Worm (Caenorhabditis elegans) whole organism, L1 larva: ENCODE measurements around the gene D1022.5.

Experiments
- C34B4.2 ChIP-seq: sonication (generic microtip); optimal IDR thresholded peaks from 2 replicates; lab custom pipeline; 2017; ENCODE audit warnings: mild to moderate bottlenecking, missing genetic modification characterization, missing compliant biosample characterization
- F16B12.6 ChIP-seq: fragments of 150-350 bp; optimal IDR thresholded peaks from 2 replicates; lab custom pipeline; 2014; ENCODE audit warnings: missing biosample characterization, missing genetic modification characterization
- Y116A8C.19 ChIP-seq: sonication (generic microtip); optimal IDR thresholded peaks from 2 replicates; lab custom pipeline; 2016; ENCODE audit warnings: missing compliant biosample characterization, missing genetic modification characterization, borderline replicate concordance
- aha-1 ChIP-seq: fragments of 150-350 bp; optimal IDR thresholded peaks from 2 replicates; lab custom pipeline; 2014; ENCODE audit warnings: missing biosample characterization, missing genetic modification characterization
- blmp-1 ChIP-seq: fragments of 150-350 bp; optimal IDR thresholded peaks from 2 replicates; lab custom pipeline; 2014; ENCODE audit warnings: missing biosample characterization, missing genetic modification characterization
- ceh-8 ChIP-seq: fragments of 200-800 bp; sonication (Bioruptor generic); optimal IDR thresholded peaks from 2 replicates; lab custom pipeline; 2018; ENCODE audit warnings: mild to moderate bottlenecking, missing genetic modification characterization, moderate library complexity, missing compliant biosample characterization
- ceh-82 ChIP-seq, 3 experiments: fragments of 150-350 bp in 1 of 3; sonication (generic microtip) in 2 of 3; optimal IDR thresholded peaks; 2 replicates each; lab custom pipeline; 2014 to 2017; ENCODE audit warnings: missing biosample characterization in 3 of 3, missing genetic modification characterization in 3 of 3
- ceh-88 ChIP-seq: fragments of 200-800 bp; sonication (Bioruptor generic); IDR thresholded peaks from 2 replicates; pipeline ENCODE4 v1.3.6; 2022; ENCODE audit warnings: missing genetic modification characterization, missing compliant biosample characterization
- dsc-1 ChIP-seq: sonication (generic microtip); optimal IDR thresholded peaks from 2 replicates; lab custom pipeline; 2016; ENCODE audit warnings: mild to moderate bottlenecking, missing genetic modification characterization, missing compliant biosample characterization
- efl-1 ChIP-seq, 4 experiments: fragments of 150-350 bp; optimal IDR thresholded peaks in 3 of 4; peaks in 1 of 4; 1 replicate in 1 of 4; 2 replicates in 3 of 4; lab custom pipeline; 2014; ENCODE audit warnings: missing biosample characterization in 2 of 4, missing genetic modification characterization in 2 of 4, missing genetic modification reagents in 2 of 4
- elt-2 ChIP-seq: sonication (generic microtip); optimal IDR thresholded peaks from 2 replicates; lab custom pipeline; 2016; ENCODE audit warnings: missing genetic modification characterization, mild to moderate bottlenecking, inconsistent platforms, missing compliant biosample characterization, missing genetic modification reagents
- elt-3 ChIP-seq, 6 experiments: fragments of 150-350 bp in 1 of 6; sonication (generic microtip); optimal IDR thresholded peaks; 2 replicates each; lab custom pipeline; 2017 to 2018; ENCODE audit warnings: missing biosample characterization in 6 of 6, missing genetic modification characterization in 6 of 6, inconsistent platforms in 1 of 6
- fkh-10 ChIP-seq: sonication (generic microtip); optimal IDR thresholded peaks from 2 replicates; lab custom pipeline; 2017; ENCODE audit warnings: missing biosample characterization, missing genetic modification reagents, missing genetic modification characterization
- grh-1 ChIP-seq: fragments of 200-800 bp; sonication (Bioruptor generic); IDR thresholded peaks from 2 replicates; pipeline ENCODE4 v1.3.6; 2022; ENCODE audit warnings: missing genetic modification reagents, missing genetic modification characterization, missing compliant biosample characterization
- irx-1 ChIP-seq: sonication (generic microtip); optimal IDR thresholded peaks from 2 replicates; lab custom pipeline; 2016; ENCODE audit warnings: missing genetic modification characterization, missing compliant biosample characterization
- isw-1 ChIP-seq: fragments of 200-800 bp; sonication (Bioruptor generic); IDR thresholded peaks from 2 replicates; pipeline ENCODE4 v1.3.6; 2022; ENCODE audit warnings: missing genetic modification characterization, missing compliant biosample characterization
- jun-1 ChIP-seq: fragments of 150-350 bp; optimal IDR thresholded peaks from 2 replicates; lab custom pipeline; 2014; ENCODE audit warnings: missing biosample characterization, missing genetic modification reagents, missing genetic modification characterization
- lin-14 ChIP-seq: fragments of 200-800 bp; sonication (Bioruptor generic); optimal IDR thresholded peaks from 2 replicates; lab custom pipeline; 2018; ENCODE audit warnings: mild to moderate bottlenecking, missing genetic modification characterization, moderate library complexity, missing compliant biosample characterization
- lin-15B ChIP-seq: fragments of 150-350 bp; sonication (generic microtip); optimal IDR thresholded peaks from 3 replicates; lab custom pipeline; 2014; ENCODE audit warnings: missing biosample characterization, missing genetic modification characterization
- lin-35 ChIP-seq, 2 experiments: fragments of 150-350 bp; optimal IDR thresholded peaks; 2 replicates each; lab custom pipeline; 2014; ENCODE audit warnings: missing biosample characterization in 2 of 2, missing genetic modification characterization in 2 of 2, missing genetic modification reagents in 2 of 2
- lir-3 ChIP-seq: sonication (generic microtip); optimal IDR thresholded peaks from 2 replicates; lab custom pipeline; 2016; ENCODE audit warnings: mild to moderate bottlenecking, missing genetic modification characterization, moderate library complexity, missing compliant biosample characterization; ENCODE audit not compliant: poor library complexity
- mef-2 ChIP-seq: fragments of 150-350 bp; optimal IDR thresholded peaks from 2 replicates; lab custom pipeline; 2014; ENCODE audit warnings: missing biosample characterization, missing genetic modification characterization
- nhr-12 ChIP-seq: sonication (generic microtip); optimal IDR thresholded peaks from 2 replicates; lab custom pipeline; 2017; ENCODE audit warnings: missing biosample characterization, missing genetic modification characterization
- nhr-19 ChIP-seq: fragments of 200-800 bp; sonication (Bioruptor generic); conservative IDR thresholded peaks from 2 replicates; pipeline ENCODE4 v1.3.6; 2022; ENCODE audit warnings: missing genetic modification characterization, missing compliant biosample characterization
- nhr-20 ChIP-seq: sonication (generic microtip); optimal IDR thresholded peaks from 2 replicates; lab custom pipeline; 2016; ENCODE audit warnings: mild to moderate bottlenecking, missing genetic modification characterization, missing compliant biosample characterization
- nhr-237 ChIP-seq: fragments of 150-350 bp; optimal IDR thresholded peaks from 2 replicates; lab custom pipeline; 2014; ENCODE audit warnings: missing biosample characterization, missing genetic modification characterization
- nhr-28 ChIP-seq: fragments of 150-350 bp; optimal IDR thresholded peaks from 2 replicates; lab custom pipeline; 2014; ENCODE audit warnings: missing biosample characterization, missing genetic modification characterization
- nhr-71 ChIP-seq: sonication (generic microtip); optimal IDR thresholded peaks from 2 replicates; lab custom pipeline; 2016; ENCODE audit warnings: mild to moderate bottlenecking, missing genetic modification characterization, moderate library complexity, missing compliant biosample characterization
- nhr-85 ChIP-seq: sonication (generic microtip); peaks from one replicate; lab custom pipeline; 2016; ENCODE audit warnings: missing genetic modification characterization, inconsistent platforms, missing compliant biosample characterization
- pqm-1 ChIP-seq: sonication (generic microtip); optimal IDR thresholded peaks from 3 replicates; lab custom pipeline; 2017; ENCODE audit warnings: missing biosample characterization, missing genetic modification characterization
- rnt-1 ChIP-seq: sonication (generic microtip); optimal IDR thresholded peaks from 2 replicates; lab custom pipeline; 2016; ENCODE audit warnings: mild to moderate bottlenecking, missing genetic modification characterization, moderate library complexity, missing compliant biosample characterization
- skn-1 ChIP-seq: fragments of 150-350 bp; optimal IDR thresholded peaks from 2 replicates; lab custom pipeline; 2014; ENCODE audit warnings: missing biosample characterization, missing genetic modification characterization
- snpc-4 ChIP-seq: fragments of 150-350 bp; optimal IDR thresholded peaks from 2 replicates; lab custom pipeline; 2014; ENCODE audit warnings: missing biosample characterization, missing genetic modification characterization
- snu-23 ChIP-seq: sonication (generic microtip); optimal IDR thresholded peaks from 2 replicates; lab custom pipeline; 2016; ENCODE audit warnings: missing genetic modification characterization, missing compliant biosample characterization
- tbx-2 ChIP-seq: sonication (generic microtip); optimal IDR thresholded peaks from 2 replicates; lab custom pipeline; 2016; ENCODE audit warnings: missing genetic modification characterization, missing compliant biosample characterization
- tlp-1 ChIP-seq: fragments of 150-350 bp; optimal IDR thresholded peaks from 2 replicates; lab custom pipeline; 2014; ENCODE audit warnings: missing biosample characterization, missing genetic modification characterization
- unc-86 ChIP-seq: sonication (generic microtip); optimal IDR thresholded peaks from 2 replicates; lab custom pipeline; 2016; ENCODE audit warnings: missing genetic modification characterization, missing compliant biosample characterization
- zip-4 ChIP-seq: fragments of 200-800 bp; sonication (Bioruptor generic); optimal IDR thresholded peaks from 2 replicates; lab custom pipeline; 2018; ENCODE audit warnings: mild to moderate bottlenecking, missing genetic modification characterization, moderate library complexity, missing compliant biosample characterization
- ztf-4 ChIP-seq: fragments of 150-350 bp; optimal IDR thresholded peaks from 2 replicates; lab custom pipeline; 2014; ENCODE audit warnings: missing biosample characterization, missing genetic modification characterization

Gene D1022.5

DNA sequence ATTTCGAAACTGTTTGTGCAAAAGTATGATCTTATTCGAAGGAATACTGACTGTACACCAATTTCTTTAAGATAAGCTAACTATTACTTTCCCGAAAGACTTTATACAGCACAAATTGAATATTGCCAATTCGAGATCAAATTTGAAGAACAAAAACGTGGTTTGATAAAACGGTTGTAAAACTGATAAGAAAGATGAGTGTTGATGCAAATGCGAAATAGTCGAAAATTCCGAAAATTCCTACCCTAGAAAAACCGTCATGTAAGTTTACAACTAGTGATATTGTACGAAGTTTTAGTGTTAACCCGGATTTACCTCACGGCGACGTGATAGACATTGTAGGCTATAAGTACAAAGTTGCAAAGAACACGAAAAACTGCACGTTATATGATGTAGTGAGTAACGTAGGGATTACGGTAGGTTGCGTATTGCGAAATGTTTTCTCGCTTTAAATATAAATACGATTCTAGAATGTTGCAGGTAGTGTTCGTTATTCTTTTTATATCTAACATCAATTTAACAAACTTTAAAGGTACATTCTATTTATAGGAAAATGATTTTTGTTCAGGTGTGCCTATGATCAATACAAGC is 37.7 kb downstream of the D1022.5 start (continued):
- TF ChIP-seq F16B12.6 (tag; lab: Kevin White, UChicago) = no peak
- TF ChIP-seq pqm-1 = no peak
- peak; percentile 56 for TF ChIP-seq elt-2 (tag; lab: Kevin White, UChicago)
- TF ChIP-seq rnt-1 (tag; lab: Kevin White, UChicago) = no peak
- no peak for TF ChIP-seq lin-15B (tag; lab: Kevin White, UChicago)
- TF ChIP-seq lin-14 (GFP tag; lab: Kevin White, UChicago) = no peak
- no peak for TF ChIP-seq skn-1 (tag; lab: Kevin White, UChicago)
- no peak for TF ChIP-seq nhr-19 (GFP tag; lab: Robert Waterston, UW)
- TF ChIP-seq nhr-71 = no peak
- TF ChIP-seq lir-3 = no peak
- TF ChIP-seq mef-2 (tag; lab: Kevin White, UChicago) = no peak
- TF ChIP-seq lin-35 (GFP tag; optimal IDR thresholded peaks at IDR 0.05; lab: Kevin White, UChicago) = peak in 1 of 2 experiments; percentile 39
- TF ChIP-seq nhr-20 (tag; lab: Kevin White, UChicago) = peak; percentile 32

- no peak for TF ChIP-seq grh-1 (GFP tag; lab: Robert Waterston, UW)
- peak; percentile 11 for TF ChIP-seq nhr-71
- peak; percentile 16 for TF ChIP-seq blmp-1
- TF ChIP-seq nhr-85 (tag; lab: Kevin White, UChicago) = peak; percentile 39
- peak; percentile 13 for TF ChIP-seq elt-2 (tag; lab: Kevin White, UChicago)
- TF ChIP-seq nhr-20 (tag; lab: Kevin White, UChicago) = peak; percentile 21
- TF ChIP-seq Y116A8C.19 = no peak
- no peak for TF ChIP-seq efl-1 (optimal IDR thresholded peaks at IDR 0.05; lab: Kevin White, UChicago)
- TF ChIP-seq efl-1 (GFP tag; optimal IDR thresholded peaks at IDR 0.05 in 1 of 2; lab: Kevin White, UChicago) = no peak
- no peak for TF ChIP-seq unc-86 (tag; lab: Kevin White, UChicago)
- no peak for TF ChIP-seq irx-1 (tag; lab: Kevin White, UChicago)
- peak in 1 of 6 experiments; percentile 0 for TF ChIP-seq elt-3 (tag; optimal IDR thresholded peaks at IDR 0.05; lab: Kevin White, UChicago)
- TF ChIP-seq ceh-88 (GFP tag; lab: Robert Waterston, UW) = no peak
- TF ChIP-seq jun-1 (tag; lab: Kevin White, UChicago) = no peak
Observed at ce11 chrII:7420157-7420556, 38.4 kb downstream of the D1022.5 start.

DNA sequence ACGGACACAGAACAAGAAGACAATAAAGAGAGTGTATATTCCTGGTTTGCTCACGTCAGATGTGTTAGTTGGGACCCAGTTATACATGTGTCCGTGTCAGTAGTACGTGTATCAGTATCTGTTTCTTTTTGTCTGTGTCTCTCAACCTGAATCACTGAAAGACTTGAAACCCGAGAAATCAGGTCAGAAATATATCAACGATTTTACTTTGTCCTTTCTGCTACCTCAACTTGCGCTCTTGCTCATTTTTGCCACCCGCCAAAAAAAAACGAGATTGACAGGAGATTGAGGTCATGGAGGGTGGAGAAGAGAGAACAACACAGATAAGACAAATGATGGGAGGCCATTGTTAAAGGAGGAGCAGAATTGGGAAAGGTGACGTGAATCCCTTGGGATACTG is 39.0 kb downstream of the D1022.5 start:
- TF ChIP-seq rnt-1 (tag; lab: Kevin White, UChicago) = peak; percentile 32
- no peak for TF ChIP-seq nhr-20 (tag; lab: Kevin White, UChicago)
- TF ChIP-seq lin-14 (GFP tag; lab: Kevin White, UChicago) = peak; percentile 55
- TF ChIP-seq elt-2 (tag; lab: Kevin White, UChicago) = no peak

DNA sequence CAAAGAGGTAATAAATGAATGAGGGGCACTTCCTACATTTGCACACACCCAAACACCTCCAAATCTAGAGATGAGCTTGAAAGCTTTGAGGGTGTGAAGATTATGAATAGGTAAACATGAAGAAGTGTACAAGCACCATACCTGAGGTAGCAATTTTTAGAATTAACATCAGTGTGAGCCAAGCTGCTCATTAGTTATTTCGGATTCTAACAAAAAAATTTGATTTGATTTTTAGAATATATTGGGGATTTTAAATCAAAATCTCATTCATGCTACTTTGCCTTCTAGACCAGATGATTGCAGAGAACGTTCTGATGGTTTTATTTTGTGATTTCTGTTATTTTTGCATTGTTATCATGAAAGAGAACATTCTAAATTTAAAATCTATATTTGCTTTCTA is 44.8 kb downstream of the D1022.5 start:
- TF ChIP-seq skn-1 (tag; lab: Kevin White, UChicago) (no peak), snpc-4 (no peak), tlp-1 (tag; lab: Kevin White, UChicago) (no peak)

- TF ChIP-seq dsc-1 (tag; lab: Kevin White, UChicago) (peak; percentile 12), lin-35 (GFP tag; optimal IDR thresholded peaks at IDR 0.05; lab: Kevin White, UChicago) (no peak), elt-3 (tag; optimal IDR thresholded peaks at IDR 0.05; lab: Kevin White, UChicago) (peak in 5 of 6 experiments; percentile 32 to 73 (median 61)), nhr-85 (tag; lab: Kevin White, UChicago) (peak; percentile 91), fkh-10 (no peak), nhr-71 (peak; percentile 59), ceh-8 (GFP tag; lab: Kevin White, UChicago) (no peak), isw-1 (GFP tag; lab: Robert Waterston, UW) (no peak), nhr-19 (GFP tag; lab: Robert Waterston, UW) (peak; percentile 18), snu-23 (GFP tag; lab: Kevin White, UChicago) (peak; percentile 14), nhr-20 (tag; lab: Kevin White, UChicago) (peak; percentile 49), nhr-237 (tag; lab: Kevin White, UChicago) (no peak), C34B4.2 (tag; lab: Kevin White, UChicago) (no peak), ztf-4 (tag; lab: Kevin White, UChicago) (no peak), lin-14 (GFP tag; lab: Kevin White, UChicago) (peak; percentile 44), zip-4 (GFP tag; lab: Kevin White, UChicago) (no peak), ceh-82 (tag; optimal IDR thresholded peaks at IDR 0.05; lab: Kevin White, UChicago) (no peak), blmp-1 (peak; percentile 76), aha-1 (tag; lab: Kevin White, UChicago) (no peak), nhr-28 (tag; lab: Kevin White, UChicago) (no peak), nhr-12 (tag; lab: Kevin White, UChicago) (no peak), tbx-2 (tag; lab: Kevin White, UChicago) (peak; percentile 37), grh-1 (GFP tag; lab: Robert Waterston, UW) (peak; percentile 36; the same call in 1 of the 2 replicates)
Observed at ce11 chrII:7413275-7413674, 45.3 kb downstream of the D1022.5 start.
